Worm (Caenorhabditis elegans) whole organism, L4 larva: Measurements from ENCODE around the gene T06A10.2.
"Not testable (repeated sequence)": the region's sequence is repeated elsewhere in the genome, so short reads cannot be mapped to it uniquely, and the experiment has no call there.

ENCODE experiments used
- F26F4.8 ChIP-seq: fragments of 200-800 bp; sonication (Bioruptor generic); conservative IDR thresholded peaks from 2 replicates; pipeline ENCODE4 v1.3.6; 2022; ENCODE audit warnings: missing genetic modification characterization, missing compliant biosample characterization
- F37D6.2 ChIP-seq: sonication (generic microtip); optimal IDR thresholded peaks from 2 replicates; lab custom pipeline; 2016; ENCODE audit warnings: mild to moderate bottlenecking, missing genetic modification characterization, missing compliant biosample characterization
- F44E2.7 ChIP-seq: fragments of 200-800 bp; sonication (Bioruptor generic); IDR thresholded peaks from 2 replicates; pipeline ENCODE4 v2.1.2; 2022; ENCODE audit warnings: missing genetic modification characterization, missing compliant biosample characterization
- Y48G9A.11 ChIP-seq: fragments of 200-800 bp; sonication (Bioruptor generic); IDR thresholded peaks from 2 replicates; pipeline ENCODE4 v1.3.6; 2022; ENCODE audit warnings: missing genetic modification reagents, missing genetic modification characterization, missing compliant biosample characterization
- Y5F2A.4 ChIP-seq: fragments of 200-800 bp; sonication (Bioruptor generic); optimal IDR thresholded peaks from 2 replicates; lab custom pipeline; 2018; ENCODE audit warnings: mild to moderate bottlenecking, missing genetic modification characterization, missing compliant biosample characterization
- Y75B8A.6 ChIP-seq: fragments of 200-800 bp; sonication (Bioruptor generic); IDR thresholded peaks from 2 replicates; pipeline ENCODE4 v1.3.6; 2022; ENCODE audit warnings: missing genetic modification reagents, missing genetic modification characterization, missing compliant biosample characterization
- ZK546.5 ChIP-seq, 2 experiments: sonication (generic microtip); optimal IDR thresholded peaks; 2 replicates each; lab custom pipeline; 2017; ENCODE audit warnings: missing biosample characterization in 2 of 2, missing genetic modification characterization in 2 of 2
- ama-1 ChIP-seq: fragments of 150-350 bp; optimal IDR thresholded peaks from 2 replicates; lab custom pipeline; 2014; ENCODE audit warnings: inconsistent platforms, mixed read lengths
- attf-4 ChIP-seq: sonication (generic microtip); optimal IDR thresholded peaks from 3 replicates; lab custom pipeline; 2017; ENCODE audit warnings: missing biosample characterization, missing genetic modification characterization
- ceh-20 ChIP-seq: fragments of 200-800 bp; sonication (Bioruptor generic); IDR thresholded peaks from 2 replicates; pipeline ENCODE4 v1.3.6; 2022; ENCODE audit warnings: missing genetic modification reagents, missing genetic modification characterization, missing compliant biosample characterization
- ceh-32 ChIP-seq: sonication (generic microtip); optimal IDR thresholded peaks from 2 replicates; lab custom pipeline; 2016; ENCODE audit warnings: mild to moderate bottlenecking, missing genetic modification characterization, missing compliant biosample characterization; ENCODE audit not compliant: poor library complexity
- ceh-44 ChIP-seq: fragments of 200-800 bp; sonication (Bioruptor generic); IDR thresholded peaks from 2 replicates; pipeline ENCODE4 v1.3.6; 2022; ENCODE audit warnings: missing genetic modification reagents, missing genetic modification characterization, missing compliant biosample characterization
- ctbp-1 ChIP-seq: fragments of 200-800 bp; sonication (Bioruptor generic); IDR thresholded peaks from 2 replicates; pipeline ENCODE4 v1.3.6; 2022; ENCODE audit warnings: missing genetic modification reagents, missing genetic modification characterization, missing compliant biosample characterization
- daf-19 ChIP-seq: fragments of 200-800 bp; sonication (Bioruptor generic); conservative IDR thresholded peaks from 2 replicates; pipeline ENCODE4 v1.3.6; 2022; ENCODE audit warnings: missing genetic modification characterization, missing compliant biosample characterization
- dmd-8 ChIP-seq: fragments of 200-800 bp; sonication (Bioruptor generic); IDR thresholded peaks from 2 replicates; pipeline ENCODE4 v1.3.6; 2022; ENCODE audit warnings: missing genetic modification characterization, missing compliant biosample characterization
- duxl-1 ChIP-seq: sonication (generic microtip); optimal IDR thresholded peaks from 2 replicates; lab custom pipeline; 2016; ENCODE audit warnings: mild to moderate bottlenecking, missing genetic modification characterization, moderate library complexity, missing compliant biosample characterization; ENCODE audit not compliant: poor library complexity
- egl-27 ChIP-seq: sonication (generic microtip); optimal IDR thresholded peaks from 3 replicates; lab custom pipeline; 2017; ENCODE audit warnings: missing biosample characterization, missing genetic modification reagents, missing genetic modification characterization
- fkh-10 ChIP-seq: fragments of 150-350 bp; optimal IDR thresholded peaks from 2 replicates; lab custom pipeline; 2014; ENCODE audit warnings: missing biosample characterization, missing genetic modification reagents, missing genetic modification characterization
- fos-1 ChIP-seq: fragments of 150-350 bp; optimal IDR thresholded peaks from 2 replicates; lab custom pipeline; 2014; ENCODE audit warnings: missing biosample characterization, missing genetic modification characterization
- hlh-30 ChIP-seq: sonication (generic microtip); optimal IDR thresholded peaks from 2 replicates; lab custom pipeline; 2017; ENCODE audit warnings: antibody characterized with exemption, mild to moderate bottlenecking, missing genetic modification characterization, missing compliant biosample characterization; ENCODE audit not compliant: insufficient read depth
- lim-7 ChIP-seq: fragments of 200-800 bp; sonication (Bioruptor generic); IDR thresholded peaks from 2 replicates; pipeline ENCODE4 v1.3.6; 2022; ENCODE audit warnings: missing genetic modification characterization, missing compliant biosample characterization
- lin-1 ChIP-seq: fragments of 200-800 bp; sonication (Bioruptor generic); IDR thresholded peaks from 2 replicates; pipeline ENCODE4 v1.3.6; 2022; ENCODE audit warnings: missing genetic modification reagents, missing genetic modification characterization, missing compliant biosample characterization
- lin-15B ChIP-seq: fragments of 150-350 bp; sonication (generic microtip); optimal IDR thresholded peaks from 3 replicates; lab custom pipeline; 2014; ENCODE audit warnings: missing biosample characterization, missing genetic modification characterization
- lin-29 ChIP-seq: fragments of 200-800 bp; sonication (Bioruptor generic); IDR thresholded peaks from 2 replicates; pipeline ENCODE4 v1.3.6; 2022; ENCODE audit warnings: missing genetic modification reagents, missing genetic modification characterization, missing compliant biosample characterization
- lin-38 ChIP-seq: fragments of 200-800 bp; sonication (Bioruptor generic); IDR thresholded peaks from 2 replicates; pipeline ENCODE4 v1.3.6; 2022; ENCODE audit warnings: missing genetic modification reagents, missing genetic modification characterization, missing compliant biosample characterization
- lsy-2 ChIP-seq, 2 experiments: fragments of 150-350 bp in 1 of 2; sonication (generic microtip) in 1 of 2; optimal IDR thresholded peaks; 2 replicates each; lab custom pipeline; 2014 to 2017; ENCODE audit warnings: missing biosample characterization in 2 of 2, missing genetic modification characterization in 2 of 2
- madf-9 ChIP-seq: fragments of 200-800 bp; sonication (Bioruptor generic); conservative IDR thresholded peaks from 2 replicates; pipeline ENCODE4 v1.3.6; 2022; ENCODE audit warnings: missing genetic modification reagents, missing genetic modification characterization, missing compliant biosample characterization
- mep-1 ChIP-seq: fragments of 150-350 bp; sonication (generic microtip); optimal IDR thresholded peaks from 3 replicates; lab custom pipeline; 2014; ENCODE audit warnings: missing biosample characterization, missing genetic modification characterization
- mes-2 ChIP-seq: sonication (generic microtip); optimal IDR thresholded peaks from 2 replicates; lab custom pipeline; 2016; ENCODE audit warnings: missing genotype, mild to moderate bottlenecking, missing genetic modification characterization, missing compliant biosample characterization; ENCODE audit not compliant: poor library complexity, severe bottlenecking
- mxl-2 ChIP-seq: fragments of 200-800 bp; sonication (Bioruptor generic); conservative IDR thresholded peaks from 2 replicates; pipeline ENCODE4 v1.3.6; 2022; ENCODE audit warnings: missing genetic modification reagents, missing genetic modification characterization, missing compliant biosample characterization
- nhr-111 ChIP-seq: fragments of 200-800 bp; sonication (Bioruptor generic); optimal IDR thresholded peaks from 2 replicates; lab custom pipeline; 2018; ENCODE audit warnings: mild to moderate bottlenecking, missing genetic modification characterization, missing compliant biosample characterization
- nhr-42 ChIP-seq: fragments of 200-800 bp; sonication (Bioruptor generic); IDR thresholded peaks from 2 replicates; pipeline ENCODE4 v1.3.6; 2022; ENCODE audit warnings: missing genetic modification characterization, missing compliant biosample characterization
- nhr-77 ChIP-seq: fragments of 150-350 bp; optimal IDR thresholded peaks from 2 replicates; lab custom pipeline; 2014; ENCODE audit warnings: missing biosample characterization, missing genetic modification characterization
- pqm-1 ChIP-seq: sonication (generic microtip); optimal IDR thresholded peaks from 2 replicates; lab custom pipeline; 2017; ENCODE audit warnings: missing biosample characterization, missing genetic modification characterization
- saeg-2 ChIP-seq: fragments of 200-800 bp; sonication (Bioruptor generic); IDR thresholded peaks from 2 replicates; pipeline ENCODE4 v1.3.6; 2022; ENCODE audit warnings: missing genetic modification reagents, missing genetic modification characterization, missing compliant biosample characterization
- set-16 ChIP-seq: fragments of 200-800 bp; sonication (Bioruptor generic); IDR thresholded peaks from 2 replicates; pipeline ENCODE4 v1.3.6; 2022; ENCODE audit warnings: missing genetic modification reagents, missing genetic modification characterization, missing compliant biosample characterization
- skn-1 ChIP-seq: fragments of 150-350 bp; optimal IDR thresholded peaks from 2 replicates; lab custom pipeline; 2014; ENCODE audit warnings: missing biosample characterization, missing genetic modification characterization
- snpc-1.2 ChIP-seq: fragments of 200-800 bp; sonication (Bioruptor generic); IDR thresholded peaks from 2 replicates; pipeline ENCODE4 v1.3.6; 2022; ENCODE audit warnings: missing genetic modification reagents, missing genetic modification characterization, missing compliant biosample characterization
- spr-3 ChIP-seq: fragments of 200-800 bp; sonication (Bioruptor generic); optimal IDR thresholded peaks from 2 replicates; lab custom pipeline; 2018; ENCODE audit warnings: mild to moderate bottlenecking, missing genetic modification characterization, missing compliant biosample characterization
- tag-97 ChIP-seq: fragments of 200-800 bp; sonication (Bioruptor generic); IDR thresholded peaks from 2 replicates; pipeline ENCODE4 v1.3.6; 2022; ENCODE audit warnings: missing genetic modification characterization, missing compliant biosample characterization
- vab-7 ChIP-seq: fragments of 200-800 bp; sonication (Bioruptor generic); IDR thresholded peaks from 2 replicates; pipeline ENCODE4 v1.3.6; 2022; ENCODE audit warnings: missing genetic modification reagents, missing genetic modification characterization, missing compliant biosample characterization
- zip-2 ChIP-seq: fragments of 150-350 bp; optimal IDR thresholded peaks from 2 replicates; lab custom pipeline; 2014; ENCODE audit warnings: missing biosample characterization, missing genetic modification characterization

Gene T06A10.2

ce11 chrIV:16895288-16895687 lies at the start of gene T06A10.2:
Gene T06A10.2, plus strand, starts transcription at chrIV:16895588.
- TF ChIP-seq lsy-2 (tag; optimal IDR thresholded peaks at IDR 0.05; lab: Kevin White, UChicago); skn-1 (tag; lab: Kevin White, UChicago); F44E2.7: not testable (repeated sequence)

ce11 chrIV:16849078-16849477 lies 46.3 kb upstream of the T06A10.2 start:
- peak; percentile 66 for TF ChIP-seq lin-38 (GFP tag; lab: Robert Waterston, UW)
- TF ChIP-seq, all 104 proteins: peak for 1; not testable (repeated sequence) for 103

- 0 out of 2 replicates have a peak, but pooled peaks have one; percentile 32 for TF ChIP-seq snpc-1.2 (GFP tag; lab: Robert Waterston, UW)
- TF ChIP-seq zip-2 = no peak
Observed at ce11 chrIV:16854790-16855189, 40.6 kb upstream of the T06A10.2 start, which contains the start of gene map-2. Gene map-2, minus strand, starts transcription at chrIV:16854890.

- peak; percentile 31; the same call in 1 of the 2 replicates for TF ChIP-seq snpc-1.2 (GFP tag; lab: Robert Waterston, UW)
- TF ChIP-seq set-16 (GFP tag; lab: Robert Waterston, UW) = peak; percentile 63
- no peak for TF ChIP-seq fkh-10 (GFP tag; lab: Kevin White, UChicago)
Observed at ce11 chrIV:16860702-16861101, 34.7 kb upstream of the T06A10.2 start.

- TF ChIP-seq mxl-2 (GFP tag; lab: Robert Waterston, UW) = no peak
- TF ChIP-seq Y5F2A.4 (GFP tag; lab: Kevin White, UChicago) = no peak
- TF ChIP-seq lin-29 (GFP tag; lab: Robert Waterston, UW) = no peak
- no peak for TF ChIP-seq nhr-111 (GFP tag; lab: Kevin White, UChicago)
- peak; percentile 70 for TF ChIP-seq mep-1 (tag; lab: Kevin White, UChicago)
- TF ChIP-seq duxl-1 (tag; lab: Kevin White, UChicago) = no peak
- TF ChIP-seq Y75B8A.6 = no peak
- TF ChIP-seq attf-4 (tag; lab: Kevin White, UChicago) = no peak
- no peak for TF ChIP-seq ZK546.5 (tag; optimal IDR thresholded peaks at IDR 0.05; lab: Kevin White, UChicago)
- TF ChIP-seq tag-97 = no peak
- TF ChIP-seq snpc-1.2 (GFP tag; lab: Robert Waterston, UW) = peak; percentile 60; the same call in 1 of the 2 replicates
- no peak for TF ChIP-seq pqm-1
- no peak for TF ChIP-seq daf-19 (GFP tag; lab: Robert Waterston, UW)
- no peak for TF ChIP-seq lin-1 (GFP tag; lab: Robert Waterston, UW)
- TF ChIP-seq fos-1 (tag; lab: Kevin White, UChicago) = no peak
- TF ChIP-seq F37D6.2 (tag; lab: Kevin White, UChicago) = no peak
- no peak for TF ChIP-seq set-16 (GFP tag; lab: Robert Waterston, UW)
- no peak for TF ChIP-seq zip-2
- TF ChIP-seq egl-27 = no peak
- no peak for TF ChIP-seq dmd-8 (GFP tag; lab: Robert Waterston, UW)
- peak; percentile 63 for TF ChIP-seq lin-38 (GFP tag; lab: Robert Waterston, UW)
- TF ChIP-seq ctbp-1 (GFP tag; lab: Robert Waterston, UW) = no peak
- peak; percentile 9 for TF ChIP-seq nhr-77 (tag; lab: Kevin White, UChicago)
- TF ChIP-seq F26F4.8 (GFP tag; lab: Robert Waterston, UW) = no peak
- TF ChIP-seq lin-15B (tag; lab: Kevin White, UChicago) = no peak
- peak; percentile 91 for TF ChIP-seq mes-2
- TF ChIP-seq saeg-2 (GFP tag; lab: Robert Waterston, UW) = no peak
- TF ChIP-seq madf-9 (GFP tag; lab: Robert Waterston, UW) = no peak
- TF ChIP-seq ceh-32 (tag; lab: Kevin White, UChicago) = no peak
- TF ChIP-seq vab-7 (GFP tag; lab: Robert Waterston, UW) = peak; percentile 39; the same call in 1 of the 2 replicates
- TF ChIP-seq ceh-20 (GFP tag; lab: Robert Waterston, UW) = no peak
- TF ChIP-seq lim-7 (GFP tag; lab: Robert Waterston, UW) = no peak
- TF ChIP-seq Y48G9A.11 (GFP tag; lab: Robert Waterston, UW) = no peak
- TF ChIP-seq ama-1 = peak; percentile 11
- TF ChIP-seq hlh-30 = peak; percentile 7
- TF ChIP-seq spr-3 = no peak
- TF ChIP-seq ceh-44 = no peak
- no peak for TF ChIP-seq nhr-42
- TF ChIP-seq lsy-2 (tag; optimal IDR thresholded peaks at IDR 0.05; lab: Kevin White, UChicago) = peak in 1 of 2 experiments; percentile 70
Observed at ce11 chrIV:16863431-16863895, 31.9 kb upstream of the T06A10.2 start, which contains the start of the genes mel-46 and lsy-13. Gene mel-46, minus strand, starts transcription at chrIV:16863481. Gene lsy-13, plus strand, starts transcription at chrIV:16863870.
